Worm (Caenorhabditis elegans): ENCODE data around the gene klp-17.

DNA sequence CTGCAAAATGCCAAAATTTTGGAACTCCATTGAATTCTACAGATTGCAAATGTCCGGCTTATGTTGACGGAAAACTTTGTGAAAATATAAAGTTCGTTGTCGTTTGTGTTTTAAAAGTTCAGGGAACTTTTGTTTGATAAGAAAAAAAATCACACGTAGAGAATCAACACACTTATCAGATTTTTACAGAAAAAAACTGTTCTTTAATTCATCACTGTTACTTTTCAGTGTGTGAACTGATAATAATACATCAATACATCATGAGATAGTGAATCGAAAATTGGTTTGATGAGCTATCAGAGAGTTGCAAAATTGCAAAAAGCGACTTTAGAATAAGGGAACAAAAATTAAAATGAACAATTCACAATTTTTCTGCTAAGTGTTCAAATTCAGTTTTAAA, 49.0 kb downstream of the klp-17 start:
- TF ChIP-seq pat-9 (tag; optimal IDR thresholded peaks at IDR 0.05), result no peak
- no peak for TF ChIP-seq fkh-10 (GFP tag; optimal IDR thresholded peaks at IDR 0.05)
- TF ChIP-seq odd-2 (tag; optimal IDR thresholded peaks at IDR 0.05), result no peak
- TF ChIP-seq mec-3 (tag; optimal IDR thresholded peaks at IDR 0.05; ENCODE audit: borderline replicate concordance), result no peak
- TF ChIP-seq ceh-22 (tag; optimal IDR thresholded peaks at IDR 0.05), result no peak
- no peak for TF ChIP-seq ceh-24 (tag; optimal IDR thresholded peaks at IDR 0.05)
- TF ChIP-seq fax-1 (tag; optimal IDR thresholded peaks at IDR 0.05), result no peak
- TF ChIP-seq hlh-6 (tag; optimal IDR thresholded peaks at IDR 0.05), result no peak
- no peak for TF ChIP-seq unc-86 (tag; optimal IDR thresholded peaks at IDR 0.05)
- no peak for TF ChIP-seq pqm-1 (tag; optimal IDR thresholded peaks at IDR 0.05)

Measured in whole organism, late embryonic.